Worm (Caenorhabditis elegans): ENCODE measurements around the gene Y110A2AL.10.

DNA sequence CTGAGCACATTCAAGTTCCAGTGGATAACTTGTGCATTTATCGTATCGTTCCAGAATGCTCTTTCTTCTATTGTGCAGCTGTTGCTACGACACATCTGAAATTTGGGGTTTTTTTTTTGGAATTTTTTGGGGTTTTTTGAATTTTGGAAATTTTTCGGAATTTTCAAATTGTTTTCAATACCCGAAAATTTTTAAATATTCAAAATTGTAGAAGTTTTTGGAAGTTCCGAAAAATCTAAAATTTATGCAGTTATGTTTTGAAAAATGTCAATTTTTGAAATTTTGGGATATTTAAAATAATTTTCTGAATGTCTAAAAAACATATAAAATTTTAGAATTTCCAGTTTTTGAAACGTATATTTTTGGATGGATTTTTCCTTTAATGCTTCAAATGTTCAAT lies at the start of gene Y110A2AL.10:
- TF ChIP-seq him-1 (tag; optimal IDR thresholded peaks at IDR 0.05) (no peak), dao-5 (tag; optimal IDR thresholded peaks at IDR 0.05) (no peak)

Measured in whole organism, L4/young adult.